Worm (Caenorhabditis elegans) whole organism, young adult: ENCODE data around the gene apa-2.
A peak's percentile ranks its signal among the peaks of the same experiment; 100 is the strongest.
"Not testable (repeated sequence)": the region's sequence is repeated elsewhere in the genome, so short reads cannot be mapped to it uniquely, and the experiment has no call there.

Source experiments
- B0019.2 ChIP-seq: fragments of 200-800 bp; sonication (Bioruptor generic); conservative IDR thresholded peaks from 2 replicates; pipeline ENCODE4 v1.3.6; 2022; ENCODE audit warnings: missing genetic modification reagents, missing genetic modification characterization, missing compliant biosample characterization
- B0035.1 ChIP-seq: sonication (generic microtip); optimal IDR thresholded peaks from 2 replicates; lab custom pipeline; 2016; ENCODE audit warnings: missing genetic modification characterization, mild to moderate bottlenecking, missing compliant biosample characterization, missing genotype, missing genetic modification reagents
- B0261.1 ChIP-seq: sonication (generic microtip); optimal IDR thresholded peaks from 2 replicates; lab custom pipeline; 2016; ENCODE audit warnings: mild to moderate bottlenecking, missing genetic modification characterization, moderate library complexity, missing compliant biosample characterization
- D2030.7 ChIP-seq: fragments of 200-800 bp; sonication (Bioruptor generic); IDR thresholded peaks from 2 replicates; pipeline ENCODE4 v1.3.6; 2022; ENCODE audit warnings: missing genetic modification reagents, missing genetic modification characterization, missing compliant biosample characterization
- F23B12.7 ChIP-seq: sonication (generic microtip); optimal IDR thresholded peaks from 2 replicates; lab custom pipeline; 2017; ENCODE audit warnings: missing genetic modification characterization, mild to moderate bottlenecking, missing compliant biosample characterization, antibody characterized with exemption, moderate library complexity; ENCODE audit not compliant: insufficient read depth
- F57C9.4 ChIP-seq: sonication (generic microtip); optimal IDR thresholded peaks from 2 replicates; lab custom pipeline; 2017; ENCODE audit warnings: mild to moderate bottlenecking, missing genetic modification characterization, missing compliant biosample characterization
- K11D2.4 ChIP-seq: fragments of 200-800 bp; sonication (Bioruptor generic); IDR thresholded peaks from 2 replicates; pipeline ENCODE4 v1.3.6; 2022; ENCODE audit warnings: missing genetic modification reagents, missing genetic modification characterization, missing compliant biosample characterization
- K12H6.12 ChIP-seq: fragments of 200-800 bp; sonication (Bioruptor generic); optimal IDR thresholded peaks from 2 replicates; lab custom pipeline; 2018; ENCODE audit warnings: mild to moderate bottlenecking, missing genetic modification characterization, missing compliant biosample characterization
- T26A5.8 ChIP-seq: sonication (generic microtip); optimal IDR thresholded peaks from 2 replicates; lab custom pipeline; 2016; ENCODE audit warnings: missing genetic modification characterization, missing compliant biosample characterization
- Y53F4B.3 ChIP-seq: fragments of 200-800 bp; sonication (Bioruptor generic); IDR thresholded peaks from 2 replicates; pipeline ENCODE4 v1.3.6; 2022; ENCODE audit warnings: missing genetic modification reagents, missing genetic modification characterization, missing compliant biosample characterization
- Y95B8A.8 ChIP-seq: fragments of 200-800 bp; sonication (Bioruptor generic); IDR thresholded peaks from 2 replicates; pipeline ENCODE4 v1.3.6; 2022; ENCODE audit warnings: missing genetic modification reagents, missing genetic modification characterization, missing compliant biosample characterization
- akir-1 ChIP-seq: fragments of 200-800 bp; sonication (Bioruptor generic); optimal IDR thresholded peaks from 2 replicates; lab custom pipeline; 2018; ENCODE audit warnings: mild to moderate bottlenecking, missing genetic modification characterization, moderate library complexity, missing compliant biosample characterization
- attf-5 ChIP-seq: fragments of 200-800 bp; sonication (Bioruptor generic); optimal IDR thresholded peaks from 2 replicates; lab custom pipeline; 2018; ENCODE audit warnings: mild to moderate bottlenecking, missing genetic modification characterization, missing compliant biosample characterization
- attf-6 ChIP-seq: fragments of 200-800 bp; sonication (Bioruptor generic); IDR thresholded peaks from 2 replicates; pipeline ENCODE4 v1.3.6; 2022; ENCODE audit warnings: missing genetic modification reagents, missing genetic modification characterization, missing compliant biosample characterization
- bed-1 ChIP-seq: fragments of 200-800 bp; sonication (Bioruptor generic); IDR thresholded peaks from 2 replicates; pipeline ENCODE4 v1.3.6; 2022; ENCODE audit warnings: missing genetic modification reagents, missing genetic modification characterization, missing compliant biosample characterization
- bed-2 ChIP-seq: fragments of 200-800 bp; sonication (Bioruptor generic); IDR thresholded peaks from 2 replicates; pipeline ENCODE4 v1.3.6; 2022; ENCODE audit warnings: missing genetic modification reagents, missing genetic modification characterization, missing compliant biosample characterization
- cebp-2 ChIP-seq: fragments of 200-800 bp; sonication (Bioruptor generic); IDR thresholded peaks from 2 replicates; pipeline ENCODE4 v1.3.6; 2022; ENCODE audit warnings: missing genetic modification characterization, missing compliant biosample characterization
- ceh-100 ChIP-seq: fragments of 200-800 bp; sonication (Bioruptor generic); IDR thresholded peaks from 2 replicates; pipeline ENCODE4 v1.3.6; 2022; ENCODE audit warnings: missing genetic modification reagents, missing genetic modification characterization, missing compliant biosample characterization
- ceh-27 ChIP-seq: fragments of 200-800 bp; sonication (Bioruptor generic); optimal IDR thresholded peaks from 2 replicates; lab custom pipeline; 2018; ENCODE audit warnings: mild to moderate bottlenecking, missing genetic modification characterization, moderate library complexity, missing compliant biosample characterization
- ceh-40 ChIP-seq: fragments of 200-800 bp; sonication (Bioruptor generic); IDR thresholded peaks from 2 replicates; pipeline ENCODE4 v1.3.6; 2022; ENCODE audit warnings: missing genetic modification characterization, missing compliant biosample characterization
- dox-1 ChIP-seq: fragments of 200-800 bp; sonication (Bioruptor generic); IDR thresholded peaks from 2 replicates; pipeline ENCODE4 v1.3.6; 2022; ENCODE audit warnings: missing genetic modification reagents, missing genetic modification characterization, missing compliant biosample characterization
- dpl-1 ChIP-seq: fragments of 150-350 bp; optimal IDR thresholded peaks from 2 replicates; lab custom pipeline; 2014; ENCODE audit warnings: missing biosample characterization, missing genetic modification reagents, missing genetic modification characterization
- efl-1 ChIP-seq: fragments of 150-350 bp; optimal IDR thresholded peaks from 2 replicates; lab custom pipeline; 2014; ENCODE audit warnings: missing biosample characterization, missing genetic modification reagents, missing genetic modification characterization
- egl-44 ChIP-seq: fragments of 200-800 bp; sonication (Bioruptor generic); IDR thresholded peaks from 2 replicates; pipeline ENCODE4 v1.3.6; 2022; ENCODE audit warnings: missing genetic modification reagents, missing genetic modification characterization, missing compliant biosample characterization
- ekl-4 ChIP-seq: fragments of 200-800 bp; sonication (Bioruptor generic); IDR thresholded peaks from 2 replicates; pipeline ENCODE4 v1.3.6; 2022; ENCODE audit warnings: missing genetic modification reagents, missing genetic modification characterization, missing compliant biosample characterization
- fkh-3 ChIP-seq: sonication (generic microtip); optimal IDR thresholded peaks from 2 replicates; lab custom pipeline; 2016; ENCODE audit warnings: mild to moderate bottlenecking, missing genetic modification characterization, missing compliant biosample characterization
- gei-17 ChIP-seq: fragments of 200-800 bp; sonication (Bioruptor generic); optimal IDR thresholded peaks from 2 replicates; lab custom pipeline; 2018; ENCODE audit warnings: mild to moderate bottlenecking, missing genetic modification characterization, missing compliant biosample characterization
- lag-1 ChIP-seq: fragments of 200-800 bp; sonication (Bioruptor generic); IDR thresholded peaks from 2 replicates; pipeline ENCODE4 v1.3.6; 2022; ENCODE audit warnings: missing genetic modification reagents, missing genetic modification characterization, missing compliant biosample characterization
- lin-26 ChIP-seq: fragments of 200-800 bp; sonication (Bioruptor generic); IDR thresholded peaks from 2 replicates; pipeline ENCODE4 v1.3.6; 2022; ENCODE audit warnings: missing genetic modification reagents, missing genetic modification characterization, missing compliant biosample characterization
- lin-35 ChIP-seq, 3 experiments: fragments of 150-350 bp in 2 of 3; sonication (generic microtip) in 1 of 3; optimal IDR thresholded peaks; 2 replicates each; lab custom pipeline; 2014 to 2018; ENCODE audit warnings: missing biosample characterization in 3 of 3, missing genetic modification characterization in 3 of 3, missing genetic modification reagents in 3 of 3
- madf-10 ChIP-seq: sonication (generic microtip); optimal IDR thresholded peaks from 2 replicates; lab custom pipeline; 2016; ENCODE audit warnings: mild to moderate bottlenecking, missing genetic modification characterization, missing compliant biosample characterization
- madf-3 ChIP-seq: fragments of 200-800 bp; sonication (Bioruptor generic); IDR thresholded peaks from 2 replicates; pipeline ENCODE4 v1.3.6; 2022; ENCODE audit warnings: missing genetic modification reagents, missing genetic modification characterization, missing compliant biosample characterization
- nfyb-1 ChIP-seq: fragments of 200-800 bp; sonication (Bioruptor generic); IDR thresholded peaks from 2 replicates; pipeline ENCODE4 v1.3.6; 2022; ENCODE audit warnings: missing genetic modification reagents, missing genetic modification characterization, missing compliant biosample characterization
- nhr-90 ChIP-seq: sonication (generic microtip); optimal IDR thresholded peaks from 2 replicates; lab custom pipeline; 2016; ENCODE audit warnings: missing genotype, mild to moderate bottlenecking, missing genetic modification characterization, missing compliant biosample characterization
- rpc-1 ChIP-seq, 2 experiments: fragments of 150-350 bp in 1 of 2; sonication (generic microtip) in 1 of 2; optimal IDR thresholded peaks; 2 replicates each; lab custom pipeline; 2014 to 2018; ENCODE audit warnings: missing biosample characterization in 1 of 2, missing genetic modification characterization in 1 of 2, missing genetic modification reagents in 1 of 2, missing genotype in 1 of 2
- sdz-38 ChIP-seq: sonication (generic microtip); optimal IDR thresholded peaks from 2 replicates; lab custom pipeline; 2016; ENCODE audit warnings: missing genotype, missing genetic modification characterization, missing compliant biosample characterization
- snpc-4 ChIP-seq, 5 experiments: fragments of 150-350 bp in 1 of 5; sonication (generic microtip) in 4 of 5; optimal IDR thresholded peaks; 2 replicates each; lab custom pipeline; 2014 to 2018; ENCODE audit warnings: missing genetic modification characterization in 5 of 5, missing biosample characterization in 3 of 5, antibody characterized with exemption in 2 of 5, mild to moderate bottlenecking in 2 of 5, missing compliant biosample characterization in 2 of 5, missing genotype in 2 of 5, moderate library complexity in 2 of 5, missing genetic modification reagents in 1 of 5
- tbp1 ChIP-seq: fragments of 200-800 bp; sonication (Bioruptor generic); optimal IDR thresholded peaks from 2 replicates; lab custom pipeline; 2018; ENCODE audit warnings: mild to moderate bottlenecking, missing genetic modification characterization, missing compliant biosample characterization
- tbx-9 ChIP-seq: sonication (generic microtip); optimal IDR thresholded peaks from 2 replicates; lab custom pipeline; 2016; ENCODE audit warnings: borderline replicate concordance, missing genetic modification characterization, inconsistent platforms, missing compliant biosample characterization

apa-2 gene

DNA sequence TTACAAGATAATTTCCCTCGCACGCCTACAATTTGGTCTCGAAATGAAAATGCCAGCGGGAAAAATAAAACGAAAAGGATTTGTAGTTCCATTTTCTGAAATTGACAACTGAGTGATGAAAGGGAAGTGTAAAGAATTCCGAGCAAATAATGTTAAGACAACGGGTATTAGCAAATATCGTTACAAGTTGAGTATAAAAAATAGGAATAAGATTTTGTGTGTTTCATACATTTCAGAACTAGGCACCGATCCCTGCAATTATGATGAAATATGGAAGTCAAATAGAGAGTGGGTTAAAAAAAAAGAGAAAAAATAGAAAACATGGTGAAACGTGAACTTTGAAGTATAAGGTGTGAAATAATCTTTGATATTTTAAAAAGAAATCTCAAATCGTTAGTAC lies 24.1 kb upstream of the apa-2 start, which contains the start of gene ttr-38:
ttr-38 (minus strand) TSS at position 101 of the 400 bp plus-strand sequence.
- no peak for TF ChIP-seq F57C9.4 (tag; lab: Kevin White, UChicago)
- TF ChIP-seq nhr-90 (tag; lab: Kevin White, UChicago): no peak

DNA sequence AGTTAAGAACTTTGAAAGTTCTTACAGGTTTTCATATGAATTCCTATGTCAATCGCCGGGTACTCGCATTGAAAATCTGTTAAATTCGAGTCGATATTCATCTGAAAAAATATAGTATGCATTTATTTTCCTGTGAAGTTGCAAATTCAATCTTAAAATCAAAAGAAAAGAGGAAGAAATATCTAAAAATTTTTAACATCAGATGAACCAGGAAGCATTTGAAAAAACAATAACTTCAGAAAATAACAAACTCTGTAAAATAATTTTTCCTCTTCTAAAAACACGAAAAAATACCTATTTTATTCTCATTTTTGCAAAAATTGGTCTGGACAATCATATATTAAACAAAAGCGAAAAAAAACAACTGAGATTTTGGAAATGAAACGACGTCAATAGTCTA lies 19.4 kb upstream of the apa-2 start, which contains the start of gene npr-7:
npr-7 (minus strand) TSS at position 101 of the 400 bp plus-strand sequence.
- TF ChIP-seq madf-10 (no peak), T26A5.8 (tag; lab: Kevin White, UChicago) (no peak), sdz-38 (tag; lab: Kevin White, UChicago) (no peak), dpl-1 (no peak), egl-44 (GFP tag; lab: Robert Waterston, UW) (no peak), B0035.1 (tag; lab: Kevin White, UChicago) (no peak), F57C9.4 (tag; lab: Kevin White, UChicago) (no peak)

ce11 chrX:9324962-9325361 lies 13.5 kb upstream of the apa-2 start:
- TF ChIP-seq nfyb-1 (GFP tag; lab: Robert Waterston, UW) (no peak), rpc-1 (optimal IDR thresholded peaks at IDR 0.05; lab: Kevin White, UChicago) (no peak), rpc-1 (tag; optimal IDR thresholded peaks at IDR 0.05; lab: Kevin White, UChicago) (no peak), madf-3 (GFP tag; lab: Robert Waterston, UW) (no peak), dox-1 (GFP tag; lab: Robert Waterston, UW) (no peak), attf-6 (GFP tag; lab: Robert Waterston, UW) (no peak), bed-2 (GFP tag; lab: Robert Waterston, UW) (no peak), K11D2.4 (GFP tag; lab: Robert Waterston, UW) (no peak), ceh-27 (GFP tag; lab: Kevin White, UChicago) (no peak)

DNA sequence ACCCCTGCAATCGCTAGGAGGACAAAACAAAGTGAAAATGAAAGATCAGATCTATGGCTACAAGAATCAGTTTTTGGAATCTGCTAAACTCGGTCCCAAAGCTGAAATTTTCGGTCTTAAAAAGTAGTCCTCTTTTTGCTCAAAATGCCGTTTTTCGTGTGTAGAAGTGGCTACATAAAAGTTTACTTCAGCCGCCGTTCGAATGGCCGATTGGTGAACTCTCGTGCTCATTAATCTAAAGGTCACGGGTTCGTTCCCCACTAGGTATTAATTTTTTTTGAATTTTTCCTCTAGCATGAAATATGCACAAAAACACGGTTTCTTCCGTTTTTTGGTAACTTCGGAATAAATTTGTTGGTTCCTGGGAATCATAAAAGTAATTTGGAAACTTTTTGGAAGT lies 12.7 kb upstream of the apa-2 start:
- not testable (repeated sequence) for TF ChIP-seq rpc-1 (optimal IDR thresholded peaks at IDR 0.05; lab: Kevin White, UChicago)
- TF ChIP-seq rpc-1 (tag; optimal IDR thresholded peaks at IDR 0.05; lab: Kevin White, UChicago): peak; percentile 45
- TF ChIP-seq Y53F4B.3 (GFP tag; lab: Robert Waterston, UW): 0 out of 2 replicates have a peak, but pooled peaks have one; percentile 14
- TF ChIP-seq B0261.1 (tag; lab: Kevin White, UChicago): peak; percentile 23
- TF ChIP-seq ceh-100 (GFP tag; lab: Robert Waterston, UW): 0 out of 2 replicates have a peak, but pooled peaks have one; percentile 23
- peak; percentile 87 for TF ChIP-seq lin-26 (GFP tag; lab: Robert Waterston, UW)
- TF ChIP-seq tbp1 (GFP tag; lab: Kevin White, UChicago): peak; percentile 75
- TF ChIP-seq egl-44 (GFP tag; lab: Robert Waterston, UW): 0 out of 2 replicates have a peak, but pooled peaks have one; percentile 29
- 0 out of 2 replicates have a peak, but pooled peaks have one; percentile 16 for TF ChIP-seq cebp-2 (GFP tag; lab: Robert Waterston, UW)
- peak; percentile 29; the same call in 1 of the 2 replicates for TF ChIP-seq D2030.7 (GFP tag; lab: Robert Waterston, UW)
- peak; percentile 71; the same call in 1 of the 2 replicates for TF ChIP-seq ceh-40 (GFP tag; lab: Robert Waterston, UW)

ce11 chrX:9330721-9331212 lies 7.7 kb upstream of the apa-2 start, which contains the start of gene T20B5.2:
Gene T20B5.2 (plus strand): TSS chrX:9331162.
- TF ChIP-seq attf-5 (no peak), B0019.2 (GFP tag; lab: Robert Waterston, UW) (no peak), lin-35 (GFP tag; optimal IDR thresholded peaks at IDR 0.05; lab: Kevin White, UChicago) (no peak), lag-1 (GFP tag; lab: Robert Waterston, UW) (no peak), D2030.7 (GFP tag; lab: Robert Waterston, UW) (no peak), akir-1 (GFP tag; lab: Kevin White, UChicago) (no peak), gei-17 (GFP tag; lab: Kevin White, UChicago) (no peak), ekl-4 (GFP tag; lab: Robert Waterston, UW) (no peak), Y95B8A.8 (GFP tag; lab: Robert Waterston, UW) (no peak), snpc-4 (GFP tag; optimal IDR thresholded peaks at IDR 0.05; lab: Kevin White, UChicago) (no peak), snpc-4 (tag; optimal IDR thresholded peaks at IDR 0.05; lab: Kevin White, UChicago) (no peak), bed-1 (GFP tag; lab: Robert Waterston, UW) (no peak), tbx-9 (no peak), F57C9.4 (tag; lab: Kevin White, UChicago) (no peak), bed-2 (GFP tag; lab: Robert Waterston, UW) (no peak), fkh-3 (no peak), efl-1 (no peak), F23B12.7 (no peak), K12H6.12 (tag; lab: Kevin White, UChicago) (no peak)
